Worm (Caenorhabditis elegans) whole organism, mixed stage, embryonic: ENCODE data around the gene txt-10.

ENCODE experiments used
- M03D4.4 ChIP-seq: sonication (generic microtip); optimal IDR thresholded peaks from 2 replicates; lab custom pipeline; 2017; ENCODE audit warnings: mild to moderate bottlenecking, missing genetic modification characterization, missing compliant biosample characterization
- bed-3 ChIP-seq: fragments of 200-800 bp; sonication (Bioruptor generic); optimal IDR thresholded peaks from 3 replicates; lab custom pipeline; 2018; ENCODE audit warnings: mild to moderate bottlenecking, missing genetic modification characterization, moderate library complexity, missing compliant biosample characterization
- blmp-1 ChIP-seq: fragments of 150-350 bp; optimal IDR thresholded peaks from 2 replicates; lab custom pipeline; 2014; ENCODE audit warnings: missing biosample characterization, missing genetic modification characterization
- ceh-39 ChIP-seq: fragments of 150-350 bp; optimal IDR thresholded peaks from 2 replicates; lab custom pipeline; 2014; ENCODE audit warnings: missing biosample characterization, missing genetic modification characterization
- ceh-83 ChIP-seq: fragments of 200-800 bp; sonication (Bioruptor generic); optimal IDR thresholded peaks from 2 replicates; lab custom pipeline; 2018; ENCODE audit warnings: mild to moderate bottlenecking, missing genetic modification characterization, missing compliant biosample characterization
- ces-1 ChIP-seq: fragments of 150-350 bp; optimal IDR thresholded peaks from 2 replicates; lab custom pipeline; 2014; ENCODE audit warnings: missing biosample characterization, missing genetic modification reagents, missing genetic modification characterization
- cnd-1 ChIP-seq: fragments of 200-800 bp; sonication (Bioruptor generic); optimal IDR thresholded peaks from 2 replicates; lab custom pipeline; 2018; ENCODE audit warnings: mild to moderate bottlenecking, missing genetic modification characterization, missing compliant biosample characterization
- drap-1 ChIP-seq: fragments of 200-800 bp; sonication (Bioruptor generic); optimal IDR thresholded peaks from 3 replicates; lab custom pipeline; 2018; ENCODE audit warnings: mild to moderate bottlenecking, missing genetic modification characterization, missing compliant biosample characterization
- elt-1 ChIP-seq: sonication (generic microtip); optimal IDR thresholded peaks from 2 replicates; lab custom pipeline; 2017; ENCODE audit warnings: missing genetic modification characterization, mild to moderate bottlenecking, missing compliant biosample characterization, antibody characterized with exemption, moderate library complexity, borderline replicate concordance; ENCODE audit not compliant: insufficient read depth
- flh-1 ChIP-seq: fragments of 200-800 bp; sonication (Bioruptor generic); optimal IDR thresholded peaks from 2 replicates; lab custom pipeline; 2018; ENCODE audit warnings: mild to moderate bottlenecking, missing genetic modification characterization, moderate library complexity, missing compliant biosample characterization
- ham-2 ChIP-seq: fragments of 200-800 bp; sonication (Bioruptor generic); optimal IDR thresholded peaks from 2 replicates; lab custom pipeline; 2018; ENCODE audit warnings: mild to moderate bottlenecking, missing genetic modification characterization, missing compliant biosample characterization
- hlh-1 ChIP-seq: fragments of 150-350 bp; optimal IDR thresholded peaks from 2 replicates; lab custom pipeline; 2014; ENCODE audit warnings: missing biosample characterization, missing genetic modification reagents, missing genetic modification characterization
- lin-13 ChIP-seq: fragments of 150-350 bp; optimal IDR thresholded peaks from 2 replicates; lab custom pipeline; 2014; ENCODE audit warnings: missing biosample characterization, missing genetic modification characterization
- lin-32 ChIP-seq: fragments of 200-800 bp; sonication (Bioruptor generic); optimal IDR thresholded peaks from 2 replicates; lab custom pipeline; 2018; ENCODE audit warnings: mild to moderate bottlenecking, missing genetic modification characterization, missing compliant biosample characterization
- lsy-2 ChIP-seq: fragments of 150-350 bp; optimal IDR thresholded peaks from 2 replicates; lab custom pipeline; 2014; ENCODE audit warnings: missing biosample characterization, missing genetic modification characterization
- mab-5 ChIP-seq: fragments of 150-350 bp; optimal IDR thresholded peaks from 2 replicates; lab custom pipeline; 2014; ENCODE audit warnings: missing biosample characterization, missing genetic modification characterization
- mep-1 ChIP-seq: fragments of 150-350 bp; optimal IDR thresholded peaks from 2 replicates; lab custom pipeline; 2017; ENCODE audit warnings: missing biosample characterization, missing genetic modification reagents, missing genetic modification characterization, inconsistent platforms
- mls-2 ChIP-seq: sonication (generic microtip); optimal IDR thresholded peaks from 2 replicates; lab custom pipeline; 2016; ENCODE audit warnings: mild to moderate bottlenecking, missing genetic modification characterization, moderate library complexity, missing compliant biosample characterization
- nhr-12 ChIP-seq: fragments of 150-350 bp; optimal IDR thresholded peaks from 2 replicates; lab custom pipeline; 2014; ENCODE audit warnings: missing biosample characterization, missing genetic modification characterization
- nhr-2 ChIP-seq: fragments of 150-350 bp; optimal IDR thresholded peaks from 2 replicates; lab custom pipeline; 2014; ENCODE audit warnings: missing biosample characterization, missing genetic modification characterization
- nhr-237 ChIP-seq: fragments of 150-350 bp; optimal IDR thresholded peaks from 2 replicates; lab custom pipeline; 2014; ENCODE audit warnings: missing biosample characterization, missing genetic modification characterization
- nhr-28 ChIP-seq: fragments of 150-350 bp; optimal IDR thresholded peaks from 2 replicates; lab custom pipeline; 2014; ENCODE audit warnings: missing biosample characterization, missing genetic modification characterization
- nhr-76 ChIP-seq: sonication (generic microtip); optimal IDR thresholded peaks from 2 replicates; lab custom pipeline; 2017; ENCODE audit warnings: missing biosample characterization, missing genetic modification characterization
- sem-2 ChIP-seq: fragments of 200-800 bp; sonication (Bioruptor generic); optimal IDR thresholded peaks from 2 replicates; lab custom pipeline; 2018; ENCODE audit warnings: mild to moderate bottlenecking, missing genetic modification characterization, missing compliant biosample characterization
- snpc-4 ChIP-seq: fragments of 150-350 bp; optimal IDR thresholded peaks from 2 replicates; lab custom pipeline; 2014; ENCODE audit warnings: missing biosample characterization, missing genetic modification characterization
- sptf-1 ChIP-seq: sonication (generic microtip); optimal IDR thresholded peaks from 2 replicates; lab custom pipeline; 2017; ENCODE audit warnings: mild to moderate bottlenecking, missing genetic modification characterization, moderate library complexity, missing compliant biosample characterization
- tbx-8 ChIP-seq: fragments of 200-800 bp; sonication (Bioruptor generic); optimal IDR thresholded peaks from 2 replicates; lab custom pipeline; 2018; ENCODE audit warnings: mild to moderate bottlenecking, missing genetic modification characterization, moderate library complexity, missing compliant biosample characterization
- unc-120 ChIP-seq: sonication (generic microtip); optimal IDR thresholded peaks from 2 replicates; lab custom pipeline; 2017; ENCODE audit warnings: missing genetic modification characterization, missing compliant biosample characterization; ENCODE audit not compliant: poor library complexity, severe bottlenecking
- unc-62 ChIP-seq: fragments of 150-350 bp; optimal IDR thresholded peaks from 2 replicates; lab custom pipeline; 2014; ENCODE audit warnings: missing biosample characterization, missing genetic modification reagents, missing genetic modification characterization
- zip-8 ChIP-seq: fragments of 150-350 bp; optimal IDR thresholded peaks from 2 replicates; lab custom pipeline; 2014; ENCODE audit warnings: missing biosample characterization, missing genetic modification characterization
- ztf-11 ChIP-seq: fragments of 150-350 bp; optimal IDR thresholded peaks from 2 replicates; lab custom pipeline; 2014; ENCODE audit warnings: missing biosample characterization, missing genetic modification characterization

txt-10 gene

ce11 chrV:10503893-10504292 is 28.7 kb downstream of the txt-10 start, which contains the start of gene C35A5.10:
Gene C35A5.10 (plus strand): TSS chrV:10504193.
- TF ChIP-seq elt-1 (tag; lab: Kevin White, UChicago) = no peak
- no peak for TF ChIP-seq nhr-28 (tag; lab: Kevin White, UChicago)
- no peak for TF ChIP-seq M03D4.4 (tag; lab: Kevin White, UChicago)
- TF ChIP-seq bed-3 (GFP tag; lab: Kevin White, UChicago) = no peak
- TF ChIP-seq lin-13 = no peak
- TF ChIP-seq ceh-83 = no peak
- no peak for TF ChIP-seq ztf-11 (tag; lab: Kevin White, UChicago)
- TF ChIP-seq tbx-8 (GFP tag; lab: Kevin White, UChicago) = no peak
- TF ChIP-seq, all 35 proteins: peak for 0

DNA sequence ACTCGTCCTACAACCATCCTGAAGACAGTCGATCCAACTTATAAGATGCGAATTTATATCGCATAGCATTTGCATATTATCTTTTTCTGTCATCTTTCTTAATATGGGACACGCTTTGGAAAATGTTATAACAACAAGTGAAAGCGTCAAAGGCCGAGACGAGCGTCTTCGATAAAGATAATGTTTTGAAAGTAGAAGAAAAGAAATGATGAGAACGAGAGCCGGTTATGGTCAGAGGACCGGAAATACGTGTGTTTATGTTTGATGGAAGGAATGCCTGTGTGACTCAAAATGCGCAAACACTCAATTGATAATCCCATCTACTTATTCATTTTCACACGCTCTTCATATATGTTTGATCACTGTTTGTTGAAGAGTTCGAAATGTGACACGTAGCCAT is 29.6 kb downstream of the txt-10 start, which contains the start of gene C35A5.11:
Gene C35A5.11, minus strand, starts transcription at position 101 of the 400 bp plus-strand sequence.
- TF ChIP-seq ham-2 = no peak
- no peak for TF ChIP-seq blmp-1
- no peak for TF ChIP-seq nhr-237
- no peak for TF ChIP-seq ces-1 (GFP tag; lab: Kevin White, UChicago)
- no peak for TF ChIP-seq nhr-28 (tag; lab: Kevin White, UChicago)
- TF ChIP-seq ceh-39 (tag; lab: Kevin White, UChicago) = no peak

- TF ChIP-seq sem-2 (GFP tag; lab: Kevin White, UChicago) = no peak
Measured at ce11 chrV:10501295-10501694, 31.3 kb downstream of the txt-10 start, which contains the start of gene C35A5.3. Gene C35A5.3 (minus strand): TSS chrV:10501395.

- TF ChIP-seq sptf-1 (tag; lab: Kevin White, UChicago) (no peak), zip-8 (no peak), nhr-76 (tag; lab: Kevin White, UChicago) (no peak), lin-32 (GFP tag; lab: Kevin White, UChicago) (no peak), ztf-11 (tag; lab: Kevin White, UChicago) (no peak), unc-62 (GFP tag; lab: Kevin White, UChicago) (no peak), bed-3 (GFP tag; lab: Kevin White, UChicago) (no peak), mab-5 (tag; lab: Kevin White, UChicago) (no peak), nhr-28 (tag; lab: Kevin White, UChicago) (no peak), drap-1 (GFP tag; lab: Kevin White, UChicago) (no peak), unc-120 (tag; lab: Kevin White, UChicago) (no peak), M03D4.4 (tag; lab: Kevin White, UChicago) (no peak), blmp-1 (no peak), sem-2 (GFP tag; lab: Kevin White, UChicago) (no peak), flh-1 (GFP tag; lab: Kevin White, UChicago) (no peak)
Measured at ce11 chrV:10496733-10497132, 35.9 kb downstream of the txt-10 start, which contains the start of gene C35A5.4. Gene C35A5.4 (plus strand): TSS chrV:10497033.

ce11 chrV:10493150-10493549 is 39.5 kb downstream of the txt-10 start, which contains the start of gene ugt-33:
Gene ugt-33 (plus strand): TSS chrV:10493409.
- TF ChIP-seq nhr-237 = no peak
- no peak for TF ChIP-seq mep-1 (tag; lab: Kevin White, UChicago)
- TF ChIP-seq elt-1 (tag; lab: Kevin White, UChicago) = no peak
- TF ChIP-seq cnd-1 (tag; lab: Kevin White, UChicago) = no peak

- TF ChIP-seq M03D4.4 (tag; lab: Kevin White, UChicago) (no peak), hlh-1 (tag; lab: Kevin White, UChicago) (no peak), drap-1 (GFP tag; lab: Kevin White, UChicago) (no peak), zip-8 (no peak), ces-1 (GFP tag; lab: Kevin White, UChicago) (no peak), nhr-12 (no peak), flh-1 (GFP tag; lab: Kevin White, UChicago) (no peak), nhr-237 (no peak), snpc-4 (tag; lab: Kevin White, UChicago) (no peak), mls-2 (tag; lab: Kevin White, UChicago) (no peak), sem-2 (GFP tag; lab: Kevin White, UChicago) (no peak), lin-13 (no peak), nhr-2 (tag; lab: Kevin White, UChicago) (no peak), lsy-2 (no peak), unc-62 (GFP tag; lab: Kevin White, UChicago) (no peak), sptf-1 (tag; lab: Kevin White, UChicago) (no peak), elt-1 (tag; lab: Kevin White, UChicago) (no peak)
Measured at ce11 chrV:10491443-10491842, 41.2 kb downstream of the txt-10 start, which contains the start of gene aqp-5. Gene aqp-5 (plus strand): TSS chrV:10491743.
